Fruit fly (Drosophila melanogaster) whole organism, embryonic: Measurements from ENCODE around the gene CG32645.

Experiments used
- Atf-2 ChIP-seq: fragments of 200-800 bp; sonication (Bioruptor generic); optimal IDR thresholded peaks from 2 replicates; lab custom pipeline; 2016; ENCODE audit warnings: missing biosample characterization, missing genetic modification characterization
- CG10366 ChIP-seq: fragments of 200-800 bp; sonication (Bioruptor generic); IDR thresholded peaks from 2 replicates; pipeline ENCODE4 v1.3.6; 2022; ENCODE audit warnings: missing biosample characterization, missing genetic modification characterization
- CG10543 ChIP-seq: fragments of 200-800 bp; sonication (Bioruptor generic); optimal IDR thresholded peaks from 3 replicates; lab custom pipeline; 2017; ENCODE audit warnings: missing biosample characterization, mild to moderate bottlenecking, missing genetic modification characterization, moderate library complexity
- CG14014 ChIP-seq: fragments of 200-800 bp; sonication (Bioruptor generic); IDR thresholded peaks from 2 replicates; pipeline ENCODE4 v1.3.6; 2022; ENCODE audit warnings: missing biosample characterization, missing genetic modification characterization
- CG14667 ChIP-seq: fragments of 200-800 bp; sonication (Bioruptor generic); IDR thresholded peaks from 2 replicates; pipeline ENCODE4 v1.3.6; 2022; ENCODE audit warnings: missing biosample characterization, missing genetic modification characterization
- CG14860 ChIP-seq: fragments of 200-800 bp; sonication (Bioruptor generic); IDR thresholded peaks from 3 replicates; pipeline ENCODE4 v1.3.6; 2022; ENCODE audit warnings: missing biosample characterization, missing genetic modification characterization; ENCODE audit not compliant: partially characterized antibody
- CG18599 ChIP-seq: fragments of 200-800 bp; sonication (Bioruptor generic); optimal IDR thresholded peaks from 3 replicates; lab custom pipeline; 2017; ENCODE audit warnings: missing biosample characterization, missing genetic modification characterization, mild to moderate bottlenecking, moderate library complexity, missing genetic modification reagents
- CG18619 ChIP-seq: fragments of 200-800 bp; sonication (Bioruptor generic); optimal IDR thresholded peaks from 3 replicates; lab custom pipeline; 2017; ENCODE audit warnings: missing biosample characterization, mild to moderate bottlenecking, missing genetic modification characterization
- CG2678 ChIP-seq: fragments of 200-800 bp; sonication (Bioruptor generic); optimal IDR thresholded peaks from 3 replicates; lab custom pipeline; 2019; ENCODE audit warnings: missing biosample characterization, mild to moderate bottlenecking, missing genetic modification characterization, moderate library complexity
- CG32772 ChIP-seq: fragments of 200-800 bp; sonication (Bioruptor generic); IDR thresholded peaks from 2 replicates; pipeline ENCODE4 v1.3.6; 2022; ENCODE audit warnings: missing biosample characterization, missing genetic modification characterization
- CG3847 ChIP-seq: fragments of 200-800 bp; sonication (Bioruptor generic); IDR thresholded peaks from 2 replicates; pipeline ENCODE4 v1.3.6; 2022; ENCODE audit warnings: missing biosample characterization, missing genetic modification characterization
- CG4820 ChIP-seq: fragments of 200-800 bp; sonication (Bioruptor generic); optimal IDR thresholded peaks from 3 replicates; lab custom pipeline; 2016; ENCODE audit warnings: missing biosample characterization, missing genetic modification characterization
- CG4854 ChIP-seq: fragments of 200-800 bp; sonication (Bioruptor generic); optimal IDR thresholded peaks from 2 replicates; lab custom pipeline; 2016; ENCODE audit warnings: missing biosample characterization, missing genetic modification characterization, inconsistent platforms
- CG6654 ChIP-seq: fragments of 200-800 bp; sonication (Bioruptor generic); optimal IDR thresholded peaks from 2 replicates; lab custom pipeline; 2017; ENCODE audit warnings: missing biosample characterization, mild to moderate bottlenecking, missing genetic modification characterization
- CG8359 ChIP-seq: fragments of 200-800 bp; sonication (Bioruptor generic); optimal IDR thresholded peaks from 2 replicates; lab custom pipeline; 2017; ENCODE audit warnings: missing biosample characterization, mild to moderate bottlenecking, missing genetic modification characterization, borderline replicate concordance
- CG9817 ChIP-seq: fragments of 200-800 bp; sonication (Bioruptor generic); optimal IDR thresholded peaks from 2 replicates; lab custom pipeline; 2018; ENCODE audit warnings: missing biosample characterization, mild to moderate bottlenecking, missing genetic modification characterization, moderate library complexity
- CHES-1-like ChIP-seq: fragments of 200-800 bp; sonication (Bioruptor generic); optimal IDR thresholded peaks from 2 replicates; lab custom pipeline; 2016; ENCODE audit warnings: missing biosample characterization, missing genetic modification characterization
- Fer1 ChIP-seq: fragments of 200-800 bp; sonication (Bioruptor generic); optimal IDR thresholded peaks from 2 replicates; lab custom pipeline; 2017; ENCODE audit warnings: missing biosample characterization, mild to moderate bottlenecking, missing genetic modification characterization
- Gug ChIP-seq: fragments of 200-800 bp; sonication (Bioruptor generic); IDR thresholded peaks from 4 replicates; pipeline ENCODE4 v1.3.6; 2022; ENCODE audit warnings: missing biosample characterization, missing genetic modification characterization
- MESR4 ChIP-seq: fragments of 200-800 bp; sonication (Bioruptor generic); optimal IDR thresholded peaks from 2 replicates; lab custom pipeline; 2018; ENCODE audit warnings: missing biosample characterization, mild to moderate bottlenecking, missing genetic modification characterization, moderate library complexity
- Med ChIP-seq: fragments of 200-800 bp; sonication (Bioruptor generic); peaks from one replicate; lab custom pipeline; 2016; ENCODE audit warnings: missing biosample characterization, missing genetic modification characterization, mild to moderate bottlenecking, inconsistent platforms, moderate library complexity
- Oli ChIP-seq: fragments of 200-800 bp; sonication (Bioruptor generic); optimal IDR thresholded peaks from 2 replicates; lab custom pipeline; 2018; ENCODE audit warnings: missing biosample characterization, mild to moderate bottlenecking, missing genetic modification characterization, moderate library complexity
- Poxn ChIP-seq: fragments of 200-800 bp; sonication (Bioruptor generic); IDR thresholded peaks from 2 replicates; pipeline ENCODE4 v1.3.6; 2022; ENCODE audit warnings: missing biosample characterization, missing genetic modification characterization
- Ravus ChIP-seq: fragments of 200-800 bp; sonication (Bioruptor generic); IDR thresholded peaks from 2 replicates; pipeline ENCODE4 v1.3.6; 2022; ENCODE audit warnings: missing biosample characterization, missing genetic modification characterization
- Side ChIP-seq: fragments of 200-800 bp; sonication (Bioruptor generic); optimal IDR thresholded peaks from 2 replicates; lab custom pipeline; 2016; ENCODE audit warnings: missing biosample characterization, missing genetic modification characterization
- Vsx1 ChIP-seq: fragments of 200-800 bp; sonication (Bioruptor generic); optimal IDR thresholded peaks from 2 replicates; lab custom pipeline; 2017; ENCODE audit warnings: missing biosample characterization, mild to moderate bottlenecking, missing genetic modification characterization, missing genetic modification reagents
- aop ChIP-seq: fragments of 200-800 bp; sonication (Bioruptor generic); IDR thresholded peaks from 2 replicates; pipeline ENCODE4 v1.3.6; 2022; ENCODE audit warnings: missing biosample characterization, missing genetic modification characterization
- btn ChIP-seq: fragments of 200-800 bp; sonication (Bioruptor generic); optimal IDR thresholded peaks from 2 replicates; lab custom pipeline; 2016; ENCODE audit warnings: missing biosample characterization, missing genetic modification characterization
- chm ChIP-seq: fragments of 200-800 bp; sonication (Bioruptor generic); IDR thresholded peaks from 2 replicates; pipeline ENCODE4 v1.3.6; 2022; ENCODE audit warnings: missing biosample characterization, missing genetic modification characterization
- cwo ChIP-seq: fragments of 200-800 bp; sonication (Bioruptor generic); optimal IDR thresholded peaks from 3 replicates; lab custom pipeline; 2017; ENCODE audit warnings: missing biosample characterization, missing genetic modification characterization, mild to moderate bottlenecking, moderate library complexity, missing genetic modification reagents
- danr ChIP-seq: fragments of 200-800 bp; sonication (Bioruptor generic); IDR thresholded peaks from 2 replicates; pipeline ENCODE4 v1.3.6; 2022; ENCODE audit warnings: missing biosample characterization, missing genetic modification characterization
- emc ChIP-seq: fragments of 200-800 bp; sonication (Bioruptor generic); optimal IDR thresholded peaks from 2 replicates; lab custom pipeline; 2016; ENCODE audit warnings: missing biosample characterization, missing genetic modification characterization
- fd64A ChIP-seq: fragments of 200-800 bp; sonication (Bioruptor generic); optimal IDR thresholded peaks from 3 replicates; lab custom pipeline; 2018; ENCODE audit warnings: missing biosample characterization, mild to moderate bottlenecking, missing genetic modification characterization
- gt ChIP-seq: fragments of 200-800 bp; sonication (Bioruptor generic); IDR thresholded peaks from 2 replicates; pipeline ENCODE4 v1.3.6; 2022; ENCODE audit warnings: missing biosample characterization, missing genetic modification characterization
- ham ChIP-seq: fragments of 200-800 bp; sonication (Bioruptor generic); IDR thresholded peaks from 2 replicates; pipeline ENCODE4 v1.3.6; 2022; ENCODE audit warnings: missing biosample characterization, missing genetic modification characterization
- hbn ChIP-seq: fragments of 200-800 bp; sonication (Bioruptor generic); IDR thresholded peaks from 2 replicates; pipeline ENCODE4 v1.3.6; 2022; ENCODE audit warnings: missing biosample characterization, missing genetic modification characterization; ENCODE audit not compliant: partially characterized antibody
- jing ChIP-seq: fragments of 200-800 bp; sonication (Bioruptor generic); optimal IDR thresholded peaks from 2 replicates; lab custom pipeline; 2018; ENCODE audit warnings: missing biosample characterization, mild to moderate bottlenecking, missing genetic modification characterization
- knrl ChIP-seq: fragments of 200-800 bp; sonication (Bioruptor generic); IDR thresholded peaks from 3 replicates; pipeline ENCODE4 v1.3.6; 2022; ENCODE audit warnings: missing biosample characterization, missing genetic modification characterization; ENCODE audit not compliant: partially characterized antibody
- maf-S ChIP-seq: fragments of 200-800 bp; sonication (Bioruptor generic); optimal IDR thresholded peaks from 2 replicates; lab custom pipeline; 2016; ENCODE audit warnings: missing biosample characterization, missing genetic modification characterization
- odd ChIP-seq: fragments of 200-800 bp; sonication (Bioruptor generic); optimal IDR thresholded peaks from 2 replicates; lab custom pipeline; 2017; ENCODE audit warnings: missing biosample characterization, mild to moderate bottlenecking, missing genetic modification characterization
- p53 ChIP-seq: fragments of 200-800 bp; sonication (Bioruptor generic); optimal IDR thresholded peaks from 2 replicates; lab custom pipeline; 2016; ENCODE audit warnings: missing biosample characterization, missing genetic modification characterization
- pfk ChIP-seq: fragments of 200-800 bp; sonication (Bioruptor generic); optimal IDR thresholded peaks from 2 replicates; lab custom pipeline; 2018; ENCODE audit warnings: missing biosample characterization, mild to moderate bottlenecking, missing genetic modification characterization, moderate library complexity
- row ChIP-seq: fragments of 200-800 bp; sonication (Bioruptor generic); IDR thresholded peaks from 3 replicates; pipeline ENCODE4 v1.3.6; 2022; ENCODE audit warnings: missing biosample characterization, missing genetic modification characterization
- sisA ChIP-seq: fragments of 200-800 bp; sonication (Bioruptor generic); IDR thresholded peaks from 2 replicates; pipeline ENCODE4 v1.3.6; 2022; ENCODE audit warnings: missing biosample characterization, missing genetic modification characterization
- tll ChIP-seq, 2 experiments: fragments of 200-800 bp in 1 of 2; fragments of >200 bp in 1 of 2; sonication (Bioruptor generic) in 1 of 2; optimal IDR thresholded peaks; 2 replicates each; lab custom pipeline; 2017 to 2019; ENCODE audit warnings: missing biosample characterization in 2 of 2, missing genetic modification characterization in 2 of 2, mild to moderate bottlenecking in 1 of 2, moderate library complexity in 1 of 2
- tna ChIP-seq: fragments of 200-800 bp; sonication (Bioruptor generic); IDR thresholded peaks from 2 replicates; pipeline ENCODE4 v1.3.6; 2022; ENCODE audit warnings: missing biosample characterization, missing genetic modification characterization; ENCODE audit not compliant: partially characterized antibody
- unc-4 ChIP-seq: fragments of 200-800 bp; sonication (Bioruptor generic); IDR thresholded peaks from 2 replicates; pipeline ENCODE4 v1.3.6; 2022; ENCODE audit warnings: missing biosample characterization, missing genetic modification characterization; ENCODE audit not compliant: partially characterized antibody
- unpg ChIP-seq: fragments of 200-800 bp; sonication (Bioruptor generic); optimal IDR thresholded peaks from 3 replicates; lab custom pipeline; 2018; ENCODE audit warnings: missing biosample characterization, mild to moderate bottlenecking, missing genetic modification characterization, moderate library complexity
- wor ChIP-seq: fragments of 200-800 bp; sonication (Bioruptor generic); IDR thresholded peaks from 2 replicates; pipeline ENCODE4 v1.3.6; 2022; ENCODE audit warnings: missing biosample characterization, missing genetic modification characterization

CG32645 gene

DNA sequence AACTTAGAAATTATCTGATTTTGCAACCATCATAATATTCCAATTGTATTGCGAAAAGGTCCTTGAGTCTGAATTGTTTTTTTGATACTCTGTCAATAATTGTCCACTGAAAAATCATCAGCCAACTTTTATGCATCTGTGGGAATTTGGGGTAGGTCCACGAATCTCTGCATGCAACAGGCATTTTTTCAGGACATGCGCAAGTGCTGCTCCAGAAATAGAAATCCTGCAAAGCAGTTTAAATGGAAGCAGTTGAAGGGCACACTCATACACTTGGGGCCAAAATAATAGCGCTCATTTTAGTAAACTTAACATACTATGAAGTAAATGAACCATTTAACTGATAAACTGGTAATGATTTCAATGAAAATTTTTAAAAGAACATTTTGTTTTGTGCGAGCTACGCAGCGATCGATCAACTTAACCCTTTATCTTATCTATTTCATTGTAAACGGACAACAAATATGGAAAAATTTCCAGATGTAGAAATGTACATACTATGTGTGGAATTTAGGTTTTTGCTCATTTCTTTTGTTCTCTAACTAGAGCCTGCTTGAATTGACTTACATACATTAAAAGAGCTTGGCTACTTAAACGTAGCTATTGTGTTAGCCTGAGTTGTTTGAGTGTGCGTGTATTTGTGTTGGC lies 8.7 kb upstream of the CG32645 start (continued):
- TF ChIP-seq sisA (GFP tag; lab: Robert Waterston, UW) (0 out of 2 replicates have a peak, but pooled peaks have one; percentile 16), tll (GFP tag; optimal IDR thresholded peaks at IDR 0.05; lab: Kevin White, UChicago) (no peak), CHES-1-like (GFP tag; lab: Kevin White, UChicago) (peak; percentile 49), ham (GFP tag; lab: Robert Waterston, UW) (no peak), Ravus (no peak), Side (GFP tag; lab: Kevin White, UChicago) (peak; percentile 40), p53 (GFP tag; lab: Kevin White, UChicago) (peak; percentile 15), Fer1 (GFP tag; lab: Kevin White, UChicago) (peak; percentile 83), Atf-2 (peak; percentile 77), jing (GFP tag; lab: Kevin White, UChicago) (peak; percentile 58), maf-S (GFP tag; lab: Kevin White, UChicago) (peak; percentile 41), CG18599 (GFP tag; lab: Kevin White, UChicago) (peak; percentile 77), odd (GFP tag; lab: Kevin White, UChicago) (peak; percentile 80), row (peak; percentile 71), pfk (GFP tag; lab: Kevin White, UChicago) (no peak), CG8359 (GFP tag; lab: Kevin White, UChicago) (peak; percentile 36), Med (GFP tag; lab: Kevin White, UChicago) (peak; percentile 88), Poxn (GFP tag; lab: Robert Waterston, UW) (no peak), CG18619 (peak; percentile 74), gt (no peak), knrl (no peak), aop (GFP tag; lab: Robert Waterston, UW) (no peak), Gug (GFP tag; lab: Robert Waterston, UW) (no peak), cwo (GFP tag; lab: Kevin White, UChicago) (peak; percentile 52), CG32772 (GFP tag; lab: Robert Waterston, UW) (peak; percentile 35; the same call in 1 of the 2 replicates), Vsx1 (GFP tag; lab: Kevin White, UChicago) (peak; percentile 33), CG9817 (tag; lab: Kevin White, UChicago) (peak; percentile 53), Oli (tag; lab: Kevin White, UChicago) (peak; percentile 81), CG3847 (GFP tag; lab: Robert Waterston, UW) (peak; percentile 32; the same call in 1 of the 2 replicates), MESR4 (no peak), CG4854 (peak; percentile 28), CG4820 (GFP tag; lab: Kevin White, UChicago) (peak; percentile 64), tna (no peak), CG14667 (no peak), CG2678 (tag; lab: Kevin White, UChicago) (peak; percentile 88), CG6654 (GFP tag; lab: Kevin White, UChicago) (peak; percentile 52), CG10543 (peak; percentile 64), unpg (GFP tag; lab: Kevin White, UChicago) (peak; percentile 62), btn (peak; percentile 31), emc (GFP tag; lab: Kevin White, UChicago) (peak; percentile 22), hbn (GFP tag; lab: Robert Waterston, UW) (no peak), CG14860 (GFP tag; lab: Robert Waterston, UW) (no peak), fd64A (GFP tag; lab: Kevin White, UChicago) (peak; percentile 9), chm (GFP tag; lab: Robert Waterston, UW) (0 out of 2 replicates have a peak, but pooled peaks have one; percentile 30), danr (GFP tag; lab: Robert Waterston, UW) (peak; percentile 33; the same call in 1 of the 2 replicates), CG14014 (GFP tag; lab: Robert Waterston, UW) (0 out of 2 replicates have a peak, but pooled peaks have one; percentile 39), CG10366 (GFP tag; lab: Robert Waterston, UW) (no peak; the same call in 1 of the 2 replicates), unc-4 (GFP tag; lab: Robert Waterston, UW) (no peak), wor (GFP tag; lab: Robert Waterston, UW) (no peak)
